Worm (Caenorhabditis elegans) whole organism, L3 larva: ENCODE measurements around the gene T16G12.10.
A peak's percentile ranks its signal among the peaks of the same experiment; 100 is the strongest.

Experiments used
- R02D3.7 ChIP-seq: fragments of 150-350 bp; optimal IDR thresholded peaks from 2 replicates; lab custom pipeline; 2014; ENCODE audit warnings: missing biosample characterization, missing genetic modification characterization
- ZK546.5 ChIP-seq: sonication (generic microtip); optimal IDR thresholded peaks from 2 replicates; lab custom pipeline; 2017; ENCODE audit warnings: missing biosample characterization, missing genetic modification characterization
- aly-2 ChIP-seq: fragments of 150-350 bp; optimal IDR thresholded peaks from 2 replicates; lab custom pipeline; 2014; ENCODE audit warnings: missing biosample characterization, missing genetic modification characterization
- ama-1 ChIP-seq: fragments of 150-350 bp; optimal IDR thresholded peaks from 2 replicates; lab custom pipeline; 2018
- ceh-16 ChIP-seq: sonication (generic microtip); optimal IDR thresholded peaks from 2 replicates; lab custom pipeline; 2017; ENCODE audit warnings: missing biosample characterization, missing genetic modification characterization
- ceh-28 ChIP-seq: fragments of 150-350 bp; optimal IDR thresholded peaks from 2 replicates; lab custom pipeline; 2014; ENCODE audit warnings: missing biosample characterization, missing genetic modification reagents, missing genetic modification characterization
- ceh-82 ChIP-seq: fragments of 150-350 bp; optimal IDR thresholded peaks from 2 replicates; lab custom pipeline; 2014; ENCODE audit warnings: missing biosample characterization, missing genetic modification characterization
- ceh-9 ChIP-seq: sonication (generic microtip); optimal IDR thresholded peaks from 2 replicates; lab custom pipeline; 2018; ENCODE audit warnings: missing biosample characterization, missing genetic modification characterization
- daf-12 ChIP-seq: fragments of 150-350 bp; optimal IDR thresholded peaks from 2 replicates; lab custom pipeline; 2014; ENCODE audit warnings: missing biosample characterization, missing genetic modification reagents, missing genetic modification characterization
- egl-27 ChIP-seq: sonication (generic microtip); optimal IDR thresholded peaks from 4 replicates; lab custom pipeline; 2017; ENCODE audit warnings: missing biosample characterization, missing genetic modification reagents, missing genetic modification characterization
- egl-5 ChIP-seq: fragments of 150-350 bp; optimal IDR thresholded peaks from 2 replicates; lab custom pipeline; 2017; ENCODE audit warnings: missing biosample characterization, missing genetic modification reagents, missing genetic modification characterization, inconsistent platforms
- elt-1 ChIP-seq: fragments of 150-350 bp; optimal IDR thresholded peaks from 2 replicates; lab custom pipeline; 2014; ENCODE audit warnings: missing biosample characterization, missing genetic modification characterization
- elt-2 ChIP-seq: sonication (generic microtip); optimal IDR thresholded peaks from 2 replicates; lab custom pipeline; 2016; ENCODE audit warnings: missing genetic modification reagents, mild to moderate bottlenecking, missing genetic modification characterization, missing compliant biosample characterization
- elt-3 ChIP-seq, 3 experiments: fragments of 150-350 bp in 1 of 3; sonication (generic microtip) in 2 of 3; optimal IDR thresholded peaks; 2 replicates in 2 of 3; 4 replicates in 1 of 3; lab custom pipeline; 2014 to 2017; ENCODE audit warnings: missing biosample characterization in 3 of 3, missing genetic modification characterization in 3 of 3
- eor-1 ChIP-seq, 2 experiments: fragments of 150-350 bp; optimal IDR thresholded peaks; 2 replicates each; lab custom pipeline; 2014 to 2018; ENCODE audit warnings: missing biosample characterization in 2 of 2, missing genetic modification characterization in 2 of 2
- fkh-10 ChIP-seq: sonication (generic microtip); optimal IDR thresholded peaks from 2 replicates; lab custom pipeline; 2017; ENCODE audit warnings: missing biosample characterization, missing genetic modification reagents, missing genetic modification characterization
- fkh-2 ChIP-seq: fragments of 150-350 bp; optimal IDR thresholded peaks from 2 replicates; lab custom pipeline; 2014; ENCODE audit warnings: missing biosample characterization, missing genetic modification reagents, missing genetic modification characterization
- fos-1 ChIP-seq: fragments of 150-350 bp; optimal IDR thresholded peaks from 2 replicates; lab custom pipeline; 2014; ENCODE audit warnings: missing biosample characterization, missing genetic modification characterization
- hmg-11 ChIP-seq: sonication (generic microtip); optimal IDR thresholded peaks from 2 replicates; lab custom pipeline; 2016; ENCODE audit warnings: missing genetic modification characterization, missing compliant biosample characterization
- jun-1 ChIP-seq: fragments of 150-350 bp; optimal IDR thresholded peaks from 2 replicates; lab custom pipeline; 2014; ENCODE audit warnings: missing biosample characterization, missing genetic modification reagents, missing genetic modification characterization
- lin-15B ChIP-seq: fragments of 150-350 bp; optimal IDR thresholded peaks from 2 replicates; lab custom pipeline; 2014; ENCODE audit warnings: missing biosample characterization, missing genetic modification characterization
- lin-39 ChIP-seq: fragments of 150-350 bp; optimal IDR thresholded peaks from 2 replicates; lab custom pipeline; 2018; ENCODE audit warnings: missing biosample characterization, missing genetic modification reagents, missing genetic modification characterization
- lsy-12 ChIP-seq: sonication (generic microtip); optimal IDR thresholded peaks from 2 replicates; lab custom pipeline; 2016; ENCODE audit warnings: mild to moderate bottlenecking, missing genetic modification characterization, missing compliant biosample characterization
- mdl-1 ChIP-seq: fragments of 150-350 bp; optimal IDR thresholded peaks from 2 replicates; lab custom pipeline; 2014; ENCODE audit warnings: missing biosample characterization, missing genetic modification characterization
- mml-1 ChIP-seq: fragments of 150-350 bp; sonication (generic microtip); optimal IDR thresholded peaks from 3 replicates; lab custom pipeline; 2014; ENCODE audit warnings: missing biosample characterization, missing genetic modification characterization
- nfya-1 ChIP-seq: sonication (generic microtip); optimal IDR thresholded peaks from 2 replicates; lab custom pipeline; 2017; ENCODE audit warnings: missing genetic modification characterization, mild to moderate bottlenecking, missing compliant biosample characterization, antibody characterized with exemption, moderate library complexity; ENCODE audit not compliant: insufficient read depth
- nhr-12 ChIP-seq: fragments of 150-350 bp; optimal IDR thresholded peaks from 2 replicates; lab custom pipeline; 2014; ENCODE audit warnings: missing biosample characterization, missing genetic modification characterization
- nhr-23 ChIP-seq: fragments of 150-350 bp; optimal IDR thresholded peaks from 2 replicates; lab custom pipeline; 2014; ENCODE audit warnings: missing biosample characterization, missing genetic modification reagents, missing genetic modification characterization
- nhr-237 ChIP-seq: fragments of 150-350 bp; optimal IDR thresholded peaks from 2 replicates; lab custom pipeline; 2014; ENCODE audit warnings: missing biosample characterization, missing genetic modification characterization
- nhr-25 ChIP-seq: sonication (generic microtip); optimal IDR thresholded peaks from 2 replicates; lab custom pipeline; 2017; ENCODE audit warnings: missing biosample characterization, missing genetic modification characterization
- nhr-28 ChIP-seq: fragments of 150-350 bp; optimal IDR thresholded peaks from 2 replicates; lab custom pipeline; 2014; ENCODE audit warnings: missing biosample characterization, missing genetic modification characterization
- nhr-43 ChIP-seq: sonication (generic microtip); optimal IDR thresholded peaks from 2 replicates; lab custom pipeline; 2016; ENCODE audit warnings: mild to moderate bottlenecking, missing genetic modification characterization, missing compliant biosample characterization; ENCODE audit not compliant: poor library complexity, severe bottlenecking
- nhr-67 ChIP-seq: fragments of 150-350 bp; optimal IDR thresholded peaks from 2 replicates; lab custom pipeline; 2014; ENCODE audit warnings: missing biosample characterization, missing genetic modification characterization
- nhr-76 ChIP-seq: fragments of 150-350 bp; sonication (generic microtip); optimal IDR thresholded peaks from 5 replicates; lab custom pipeline; 2014; ENCODE audit warnings: missing biosample characterization, missing genetic modification characterization
- nhr-77 ChIP-seq: fragments of 150-350 bp; optimal IDR thresholded peaks from 2 replicates; lab custom pipeline; 2014; ENCODE audit warnings: missing biosample characterization, missing genetic modification characterization
- pha-4 ChIP-seq: fragments of 150-350 bp; optimal IDR thresholded peaks from 2 replicates; lab custom pipeline; 2014; ENCODE audit warnings: missing biosample characterization, missing genetic modification reagents, missing genetic modification characterization
- pqm-1 ChIP-seq: fragments of 150-350 bp; optimal IDR thresholded peaks from 2 replicates; lab custom pipeline; 2017; ENCODE audit warnings: missing biosample characterization, missing genetic modification characterization, inconsistent platforms
- sea-2 ChIP-seq: fragments of 150-350 bp; sonication (generic microtip); optimal IDR thresholded peaks from 4 replicates; lab custom pipeline; 2014; ENCODE audit warnings: missing biosample characterization, missing genetic modification reagents, missing genetic modification characterization
- skn-1 ChIP-seq: fragments of 150-350 bp; optimal IDR thresholded peaks from 2 replicates; lab custom pipeline; 2014; ENCODE audit warnings: missing biosample characterization, missing genetic modification characterization
- snpc-4 ChIP-seq: fragments of 150-350 bp; optimal IDR thresholded peaks from 2 replicates; lab custom pipeline; 2014; ENCODE audit warnings: missing biosample characterization, missing genetic modification characterization
- tbx-2 ChIP-seq: sonication (generic microtip); optimal IDR thresholded peaks from 2 replicates; lab custom pipeline; 2016; ENCODE audit warnings: mild to moderate bottlenecking, missing genetic modification characterization, missing compliant biosample characterization
- unc-62 ChIP-seq: fragments of 150-350 bp; sonication (generic microtip); optimal IDR thresholded peaks from 4 replicates; lab custom pipeline; 2014; ENCODE audit warnings: missing biosample characterization, missing genetic modification reagents, missing genetic modification characterization
- zag-1 ChIP-seq: fragments of 150-350 bp; optimal IDR thresholded peaks from 2 replicates; lab custom pipeline; 2014; ENCODE audit warnings: missing biosample characterization, missing genetic modification characterization
- ztf-11 ChIP-seq: fragments of 150-350 bp; optimal IDR thresholded peaks from 2 replicates; lab custom pipeline; 2014; ENCODE audit warnings: missing biosample characterization, missing genetic modification characterization
- ztf-4 ChIP-seq: fragments of 150-350 bp; optimal IDR thresholded peaks from 2 replicates; lab custom pipeline; 2014; ENCODE audit warnings: missing biosample characterization, missing genetic modification characterization

Gene T16G12.10

DNA sequence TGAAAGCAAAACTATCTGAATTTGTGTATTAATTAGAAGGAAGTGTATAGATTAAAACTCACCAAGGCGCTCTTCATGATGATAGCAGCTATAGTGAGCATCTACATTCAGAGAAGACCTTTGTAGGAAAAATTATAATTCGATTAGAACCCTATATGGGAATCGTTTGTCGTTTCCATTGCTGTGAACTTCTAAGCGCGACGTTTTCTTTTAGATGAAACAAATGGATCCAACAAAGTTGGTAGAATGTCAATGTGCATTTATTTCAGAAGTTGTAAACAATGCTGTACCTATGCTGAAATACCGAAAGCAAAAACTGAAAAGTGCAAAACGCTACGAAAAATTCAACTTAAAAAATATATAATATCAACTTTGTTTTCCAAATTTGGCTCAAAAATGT is at the start of gene T16G12.10:
T16G12.10 (minus strand) TSS at position 101 of the 400 bp plus-strand sequence.
- TF ChIP-seq fos-1 (tag; lab: Kevin White, UChicago) (no peak), unc-62 (GFP tag; lab: Kevin White, UChicago) (no peak), nhr-237 (no peak), mdl-1 (tag; lab: Kevin White, UChicago) (no peak)

DNA sequence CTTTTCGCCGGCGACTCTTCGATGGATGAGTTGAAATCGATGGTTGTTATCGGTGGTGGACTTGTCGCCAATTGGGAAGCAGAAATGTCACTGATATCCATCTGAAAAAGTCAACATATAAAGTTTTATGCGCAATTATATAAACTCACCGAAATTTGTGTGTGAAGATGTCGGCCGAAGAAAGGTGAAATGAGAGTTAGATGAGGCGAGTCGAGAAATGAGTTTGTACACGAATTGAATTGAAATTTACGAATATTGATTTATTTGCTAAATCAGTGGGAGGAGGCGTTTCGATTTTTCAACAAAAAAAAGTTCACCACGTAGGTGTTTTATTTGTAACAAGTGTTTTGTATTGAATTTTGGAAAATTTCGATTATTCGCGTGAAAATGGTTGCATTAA is 45.4 kb upstream of the T16G12.10 start, which contains the start of gene kel-10:
kel-10 (minus strand) TSS at position 101 of the 400 bp plus-strand sequence.
- TF ChIP-seq unc-62 (GFP tag; lab: Kevin White, UChicago) (no peak), hmg-11 (tag; lab: Kevin White, UChicago) (no peak), jun-1 (no peak), fos-1 (tag; lab: Kevin White, UChicago) (no peak)

DNA sequence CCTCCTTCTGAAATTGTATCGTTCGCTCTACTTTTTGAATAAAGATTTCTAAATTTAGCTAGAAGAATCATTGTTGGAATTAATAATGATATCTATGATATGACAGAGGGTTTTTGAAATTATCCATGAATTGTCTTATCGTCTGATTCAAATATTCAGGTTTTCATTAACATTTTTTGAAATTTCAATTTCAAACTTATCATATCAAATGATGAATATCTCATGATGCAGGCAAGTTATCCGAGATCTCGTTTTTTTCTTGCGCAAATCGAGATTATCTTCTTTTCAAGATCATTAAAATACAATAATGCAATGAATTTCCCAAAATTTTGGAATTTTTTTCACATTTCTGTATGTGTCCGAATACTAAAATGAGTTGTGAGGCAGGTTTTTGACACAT is 42.0 kb upstream of the T16G12.10 start, which contains the start of gene spop-1:
spop-1 (minus strand) TSS at position 101 of the 400 bp plus-strand sequence.
- TF ChIP-seq nhr-43 (tag; lab: Kevin White, UChicago) (no peak), ceh-82 (tag; lab: Kevin White, UChicago) (no peak), unc-62 (GFP tag; lab: Kevin White, UChicago) (no peak), jun-1 (no peak), daf-12 (tag; lab: Kevin White, UChicago) (no peak), mdl-1 (tag; lab: Kevin White, UChicago) (no peak), zag-1 (no peak), lsy-12 (tag; lab: Kevin White, UChicago) (no peak), ceh-16 (tag; lab: Kevin White, UChicago) (no peak), nhr-12 (tag; lab: Kevin White, UChicago) (no peak), fkh-10 (GFP tag; lab: Kevin White, UChicago) (no peak), egl-27 (tag; lab: Kevin White, UChicago) (no peak), ceh-28 (tag; lab: Kevin White, UChicago) (no peak), nhr-23 (tag; lab: Kevin White, UChicago) (no peak)

DNA sequence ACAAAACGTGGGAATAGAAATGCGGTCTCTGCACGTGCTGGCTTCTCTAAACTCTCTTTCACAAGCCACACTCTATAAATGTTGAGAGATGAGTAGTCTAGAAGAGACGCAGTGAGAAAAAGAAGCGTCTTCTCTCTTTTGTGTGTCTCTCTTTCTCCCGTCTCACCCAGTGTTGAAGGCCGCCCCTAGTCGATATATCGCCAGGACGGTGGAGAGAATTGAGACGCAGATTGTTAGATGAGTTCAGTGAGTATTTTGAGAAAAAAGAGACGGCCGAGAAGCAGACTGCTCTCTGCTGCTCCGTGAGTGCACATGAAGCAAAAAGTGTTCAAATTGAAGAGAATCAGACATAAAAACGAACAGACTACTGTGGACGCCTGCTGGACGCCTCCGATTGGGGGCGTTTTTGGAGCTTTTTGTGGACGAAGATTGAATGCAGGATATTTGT is 40.6 kb upstream of the T16G12.10 start:
- TF ChIP-seq ceh-82 (tag; lab: Kevin White, UChicago) = peak; percentile 85
- peak; percentile 80 for TF ChIP-seq nhr-77 (tag; lab: Kevin White, UChicago)
- peak; percentile 52 for TF ChIP-seq snpc-4 (tag; lab: Kevin White, UChicago)
- peak; percentile 54 for TF ChIP-seq elt-1 (tag; lab: Kevin White, UChicago)
- no peak for TF ChIP-seq fos-1 (tag; lab: Kevin White, UChicago)
- peak; percentile 67 for TF ChIP-seq tbx-2 (tag; lab: Kevin White, UChicago)
- no peak for TF ChIP-seq nhr-67
- no peak for TF ChIP-seq daf-12 (tag; lab: Kevin White, UChicago)
- TF ChIP-seq ama-1 = no peak
- TF ChIP-seq nhr-23 (tag; lab: Kevin White, UChicago) = peak; percentile 79
- TF ChIP-seq ZK546.5 (tag; lab: Kevin White, UChicago) = no peak
- peak; percentile 90 for TF ChIP-seq nhr-25 (tag; lab: Kevin White, UChicago)
- no peak for TF ChIP-seq ztf-11 (tag; lab: Kevin White, UChicago)
- no peak for TF ChIP-seq aly-2 (tag; lab: Kevin White, UChicago)
- peak; percentile 77 for TF ChIP-seq R02D3.7 (tag; lab: Kevin White, UChicago)
- peak; percentile 95 for TF ChIP-seq ceh-28 (tag; lab: Kevin White, UChicago)
- TF ChIP-seq fkh-2 (tag; lab: Kevin White, UChicago) = no peak
- TF ChIP-seq sea-2 (GFP tag; lab: Kevin White, UChicago) = no peak
- no peak for TF ChIP-seq mml-1 (tag; lab: Kevin White, UChicago)
- no peak for TF ChIP-seq fkh-10 (GFP tag; lab: Kevin White, UChicago)
- TF ChIP-seq skn-1 (tag; lab: Kevin White, UChicago) = peak; percentile 62
- TF ChIP-seq nhr-76 (tag; lab: Kevin White, UChicago) = no peak
- TF ChIP-seq nhr-12 (tag; lab: Kevin White, UChicago) = no peak
- TF ChIP-seq nhr-28 (tag; lab: Kevin White, UChicago) = no peak
- peak; percentile 66 for TF ChIP-seq zag-1
- peak; percentile 96 for TF ChIP-seq pha-4 (tag; lab: Kevin White, UChicago)
- TF ChIP-seq pqm-1 = peak; percentile 72
- no peak for TF ChIP-seq elt-3 (tag; optimal IDR thresholded peaks at IDR 0.05; lab: Kevin White, UChicago)
- no peak for TF ChIP-seq eor-1 (tag; optimal IDR thresholded peaks at IDR 0.05; lab: Kevin White, UChicago)
- peak; percentile 78 for TF ChIP-seq elt-2 (tag; lab: Kevin White, UChicago)
- no peak for TF ChIP-seq ztf-4 (tag; lab: Kevin White, UChicago)
- peak; percentile 96 for TF ChIP-seq unc-62 (GFP tag; lab: Kevin White, UChicago)
- TF ChIP-seq nhr-237 = no peak
- TF ChIP-seq ceh-16 (tag; lab: Kevin White, UChicago) = no peak
- TF ChIP-seq lin-39 (tag; lab: Kevin White, UChicago) = peak; percentile 83
- peak; percentile 76 for TF ChIP-seq lin-15B (tag; lab: Kevin White, UChicago)
- TF ChIP-seq nfya-1 = peak; percentile 99
- TF ChIP-seq mdl-1 (tag; lab: Kevin White, UChicago) = peak; percentile 96
- no peak for TF ChIP-seq ceh-9 (tag; lab: Kevin White, UChicago)
- peak; percentile 80 for TF ChIP-seq egl-5
- peak; percentile 77 for TF ChIP-seq nhr-43 (tag; lab: Kevin White, UChicago)
